Fruit fly (Drosophila melanogaster): ENCODE measurements around the gene E5.

The E5 gene

DNA sequence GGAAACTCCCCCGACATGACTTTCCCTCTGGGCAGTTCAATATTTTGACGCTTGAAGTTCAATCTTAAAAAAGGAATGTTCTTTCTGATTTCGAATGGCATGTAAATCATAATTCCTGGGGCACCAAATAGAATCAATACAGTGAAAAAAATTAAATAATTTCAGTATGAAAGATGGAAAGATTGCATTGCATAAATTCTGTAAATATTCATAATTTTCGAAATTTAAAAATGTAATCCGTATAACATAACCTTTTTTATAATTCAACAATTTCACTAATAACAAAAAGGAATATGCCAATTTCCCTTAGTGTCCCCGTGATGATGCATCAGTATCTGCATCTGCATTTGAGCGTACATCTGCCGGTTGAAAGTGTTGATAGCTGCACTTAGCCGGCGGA, 6.2 kb upstream of the E5 start:
- TF ChIP-seq CG15710 (tag; optimal IDR thresholded peaks at IDR 0.05): no peak

DNA sequence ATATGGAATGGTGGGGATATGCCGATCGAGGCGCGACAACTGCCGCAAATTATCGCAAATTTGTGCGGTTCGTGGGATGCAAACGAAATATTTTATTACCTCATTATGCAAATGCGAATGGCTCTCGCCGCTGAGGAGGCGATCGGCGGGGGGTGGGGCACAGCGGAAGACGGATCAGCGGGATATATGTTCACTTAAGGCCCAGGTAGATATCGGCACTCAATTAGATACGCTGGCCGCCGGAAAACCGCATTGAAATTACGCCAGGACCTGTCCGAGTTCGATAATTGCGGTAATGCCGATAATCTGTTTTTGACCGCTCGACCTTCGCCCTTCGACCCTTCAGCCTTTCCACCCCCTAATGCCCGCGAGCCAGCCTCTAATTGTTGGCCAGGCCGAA, 4.6 kb upstream of the E5 start:
- TF ChIP-seq CG17806 (tag; optimal IDR thresholded peaks at IDR 0.05) (no peak), CG34367 (tag; optimal IDR thresholded peaks at IDR 0.05) (no peak), CG15710 (tag; optimal IDR thresholded peaks at IDR 0.05) (no peak), CG32121 (GFP tag; IDR thresholded peaks at IDR 0.05) (no peak), CG14655 (GFP tag; optimal IDR thresholded peaks at IDR 0.05) (no peak)

DNA sequence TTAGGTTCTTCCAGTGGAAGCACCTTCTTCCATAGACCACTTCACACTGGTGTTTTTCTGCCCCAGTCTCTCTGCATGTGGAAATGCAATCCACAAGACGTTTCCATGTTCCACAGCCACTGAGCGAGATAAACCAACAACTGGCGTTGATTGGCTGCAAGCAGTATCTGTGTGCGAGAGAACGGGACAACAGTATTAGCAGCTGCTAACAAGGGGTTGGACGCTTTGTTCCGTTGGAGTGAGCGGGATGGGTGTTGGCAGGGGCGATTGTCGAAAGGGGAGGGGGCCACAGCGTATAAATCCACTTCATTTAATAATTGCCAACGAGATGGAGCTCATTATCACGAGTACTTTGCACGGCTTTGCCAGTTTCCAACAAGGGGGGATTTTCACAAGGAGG, 2.4 kb upstream of the E5 start:
- no peak for TF ChIP-seq CG32121 (GFP tag; IDR thresholded peaks at IDR 0.05)
- peak; percentile 26; the same call in 1 of the 3 replicates for TF ChIP-seq fd96Ca (GFP tag; IDR thresholded peaks at IDR 0.05)
- 0 out of 3 replicates have a peak, but pooled peaks have one; percentile 10 for TF ChIP-seq CG4496 (GFP tag; IDR thresholded peaks at IDR 0.05)
- no peak for TF ChIP-seq CG13204 (GFP tag; optimal IDR thresholded peaks at IDR 0.05)
- TF ChIP-seq Ets98B (GFP tag; IDR thresholded peaks at IDR 0.05): no peak
- no peak for TF ChIP-seq D1 (tag; optimal IDR thresholded peaks at IDR 0.05)

- TF ChIP-seq CG8159 (tag; optimal IDR thresholded peaks at IDR 0.05) (peak; percentile 77), CG9948 (tag; optimal IDR thresholded peaks at IDR 0.05) (peak; percentile 75), D1 (tag; optimal IDR thresholded peaks at IDR 0.05) (no peak), CG10348 (GFP tag; IDR thresholded peaks at IDR 0.05) (no peak), CG34367 (tag; optimal IDR thresholded peaks at IDR 0.05) (peak; percentile 36), CG14655 (GFP tag; optimal IDR thresholded peaks at IDR 0.05) (peak; percentile 73), CG32121 (GFP tag; IDR thresholded peaks at IDR 0.05) (no peak), CG17806 (tag; optimal IDR thresholded peaks at IDR 0.05) (peak; percentile 48), CG15710 (tag; optimal IDR thresholded peaks at IDR 0.05) (peak; percentile 63), CG8301 (tag; optimal IDR thresholded peaks at IDR 0.05) (peak; percentile 12)
Observed at dm6 chr3R:13875438-13875861, 734 bp upstream of the E5 start.

- TF ChIP-seq CG8159 (tag; optimal IDR thresholded peaks at IDR 0.05): no peak
- TF ChIP-seq CG14655 (GFP tag; optimal IDR thresholded peaks at IDR 0.05): no peak
- no peak for TF ChIP-seq D1 (tag; optimal IDR thresholded peaks at IDR 0.05)
- no peak for TF ChIP-seq CG9948 (tag; optimal IDR thresholded peaks at IDR 0.05)
- TF ChIP-seq fd96Ca (GFP tag; IDR thresholded peaks at IDR 0.05): no peak
- no peak for TF ChIP-seq CG34367 (tag; optimal IDR thresholded peaks at IDR 0.05)
- TF ChIP-seq CG15710 (tag; optimal IDR thresholded peaks at IDR 0.05): no peak
- no peak for TF ChIP-seq Snoo (tag; optimal IDR thresholded peaks at IDR 0.05)
- no peak for TF ChIP-seq Ets98B (GFP tag; IDR thresholded peaks at IDR 0.05)
- no peak for TF ChIP-seq Pif1A (GFP tag; optimal IDR thresholded peaks at IDR 0.05)
Observed at dm6 chr3R:13872161-13872560, 2.6 kb downstream of the E5 start.

dm6 chr3R:13861805-13862204, 12.9 kb downstream of the E5 start:
- TF ChIP-seq CG15710 (tag; optimal IDR thresholded peaks at IDR 0.05): peak; percentile 63
- peak; percentile 50 for TF ChIP-seq CG17806 (tag; optimal IDR thresholded peaks at IDR 0.05)
- TF ChIP-seq gl (tag; optimal IDR thresholded peaks at IDR 0.05): no peak
- peak; percentile 58 for TF ChIP-seq Pif1A (GFP tag; optimal IDR thresholded peaks at IDR 0.05)
- TF ChIP-seq Ets98B (GFP tag; IDR thresholded peaks at IDR 0.05): peak; percentile 57
- TF ChIP-seq CG8159 (tag; optimal IDR thresholded peaks at IDR 0.05): peak; percentile 65
- no peak for TF ChIP-seq CG12605 (GFP tag; IDR thresholded peaks at IDR 0.05)
- no peak for TF ChIP-seq EcR (GFP tag; optimal IDR thresholded peaks at IDR 0.05)
- no peak; the same call in 2 of the 3 replicates for TF ChIP-seq CG4496 (GFP tag; IDR thresholded peaks at IDR 0.05)
- TF ChIP-seq CG10348 (GFP tag; IDR thresholded peaks at IDR 0.05): no peak
- 0 out of 3 replicates have a peak, but pooled peaks have one; percentile 28 for TF ChIP-seq fd96Ca (GFP tag; IDR thresholded peaks at IDR 0.05)
- peak; percentile 58 for TF ChIP-seq Snoo (tag; optimal IDR thresholded peaks at IDR 0.05)
- TF ChIP-seq Pif1B (GFP tag; optimal IDR thresholded peaks at IDR 0.05): peak; percentile 9
- TF ChIP-seq CG13204 (GFP tag; optimal IDR thresholded peaks at IDR 0.05): peak; percentile 68
- peak; percentile 57 for TF ChIP-seq CG8301 (tag; optimal IDR thresholded peaks at IDR 0.05)
- peak; percentile 69 for TF ChIP-seq CG9948 (tag; optimal IDR thresholded peaks at IDR 0.05)
- TF ChIP-seq CG14655 (GFP tag; optimal IDR thresholded peaks at IDR 0.05): peak; percentile 72
- 0 out of 2 replicates have a peak, but pooled peaks have one; percentile 38 for TF ChIP-seq CG32121 (GFP tag; IDR thresholded peaks at IDR 0.05)
- TF ChIP-seq CG34367 (tag; optimal IDR thresholded peaks at IDR 0.05): peak; percentile 54

DNA sequence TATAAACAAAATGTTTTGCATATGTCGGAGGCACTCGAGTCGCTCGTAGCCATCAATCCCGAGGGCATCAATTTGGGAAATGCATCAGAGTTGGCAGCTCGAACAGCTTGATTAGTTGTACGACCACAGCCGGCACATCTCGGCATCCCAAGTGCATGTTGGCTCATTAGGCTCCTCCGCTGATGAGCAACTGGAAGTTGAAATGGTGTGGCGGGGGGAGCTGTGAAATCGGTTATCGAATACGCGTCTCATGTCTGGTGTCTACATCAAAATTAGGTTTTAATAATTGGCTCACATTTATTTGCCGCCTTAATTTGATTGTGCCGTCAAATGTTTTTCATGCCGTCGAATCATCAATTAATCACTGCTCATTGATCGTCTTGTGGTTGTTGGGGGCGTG, 15.5 kb downstream of the E5 start:
- TF ChIP-seq rn (GFP tag; IDR thresholded peaks at IDR 0.05): no peak
- no peak for TF ChIP-seq EcR (GFP tag; optimal IDR thresholded peaks at IDR 0.05)
- TF ChIP-seq Pif1B (GFP tag; optimal IDR thresholded peaks at IDR 0.05): no peak
- TF ChIP-seq fd96Ca (GFP tag; IDR thresholded peaks at IDR 0.05): no peak

dm6 chr3R:13857339-13857738, 17.4 kb downstream of the E5 start:
- TF ChIP-seq CG17806 (tag; optimal IDR thresholded peaks at IDR 0.05) (peak; percentile 32), CG10348 (GFP tag; IDR thresholded peaks at IDR 0.05) (0 out of 2 replicates have a peak, but pooled peaks have one; percentile 23), EcR (GFP tag; optimal IDR thresholded peaks at IDR 0.05) (no peak), gl (tag; optimal IDR thresholded peaks at IDR 0.05) (no peak), CG14655 (GFP tag; optimal IDR thresholded peaks at IDR 0.05) (peak; percentile 54), CG8301 (tag; optimal IDR thresholded peaks at IDR 0.05) (peak; percentile 57), CG8159 (tag; optimal IDR thresholded peaks at IDR 0.05) (peak; percentile 47), rn (GFP tag; IDR thresholded peaks at IDR 0.05) (peak; percentile 52), Pif1A (GFP tag; optimal IDR thresholded peaks at IDR 0.05) (peak; percentile 50), Snoo (tag; optimal IDR thresholded peaks at IDR 0.05) (no peak), CG13204 (GFP tag; optimal IDR thresholded peaks at IDR 0.05) (no peak), CG34367 (tag; optimal IDR thresholded peaks at IDR 0.05) (no peak), CG15710 (tag; optimal IDR thresholded peaks at IDR 0.05) (peak; percentile 46), Pif1B (GFP tag; optimal IDR thresholded peaks at IDR 0.05) (peak; percentile 42), D1 (tag; optimal IDR thresholded peaks at IDR 0.05) (no peak), CG4496 (GFP tag; IDR thresholded peaks at IDR 0.05) (peak; percentile 77), CG9948 (tag; optimal IDR thresholded peaks at IDR 0.05) (peak; percentile 40), fd96Ca (GFP tag; IDR thresholded peaks at IDR 0.05) (peak; percentile 79), CG32121 (GFP tag; IDR thresholded peaks at IDR 0.05) (peak; percentile 90), Ets98B (GFP tag; IDR thresholded peaks at IDR 0.05) (peak; percentile 86), CG12605 (GFP tag; IDR thresholded peaks at IDR 0.05) (peak; percentile 57)

Data from whole organism, pupa.